1 worm cellular context compared by ENCODE assay signal in the genomic region with DNA sequence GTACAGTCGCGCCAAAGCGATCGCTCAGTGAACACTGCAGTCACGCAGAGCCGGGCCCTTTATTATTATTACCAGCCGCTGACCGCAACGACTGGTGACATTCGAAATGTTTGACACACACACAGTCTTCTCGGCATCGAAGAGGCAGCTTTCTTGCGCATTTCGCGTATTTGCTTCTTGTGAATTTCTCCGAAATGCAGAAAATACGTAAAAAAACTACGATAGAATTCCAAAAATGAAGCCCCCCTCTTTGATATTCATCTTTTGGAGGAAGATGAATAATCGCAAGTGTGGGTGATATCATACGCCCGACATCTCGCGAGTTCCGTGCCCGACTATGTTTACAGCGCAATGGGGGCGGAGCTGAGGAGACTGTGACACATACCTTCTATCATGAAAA.
A peak's percentile ranks its signal among the peaks of the same experiment; 100 is the strongest.
TF ChIP-seq lines count a peak whose summit lies in the region.

No protein-coding gene starts in this region.

TF ChIP-seq in whole organism, young adult, 124 proteins besides CTCF, POLR2A, EP300 and RAD21 (continued from another document):
- no peak for TF ChIP-seq K11D2.4 (GFP tag; IDR thresholded peaks at IDR 0.05; lab: Robert Waterston, UW)
- no peak for TF ChIP-seq fkh-3 (tag; optimal IDR thresholded peaks at IDR 0.05; lab: Kevin White, UChicago)
- no peak for TF ChIP-seq gei-17 (GFP tag; optimal IDR thresholded peaks at IDR 0.05; lab: Kevin White, UChicago)
- 0 out of 2 replicates have a peak, but pooled peaks have one; percentile 17 for TF ChIP-seq ceh-91 (GFP tag; IDR thresholded peaks at IDR 0.05; lab: Robert Waterston, UW)
- TF ChIP-seq K12H6.12 (tag; optimal IDR thresholded peaks at IDR 0.05; lab: Kevin White, UChicago): no peak
- 0 out of 2 replicates have a peak, but pooled peaks have one; percentile 27 for TF ChIP-seq ekl-4 (GFP tag; IDR thresholded peaks at IDR 0.05; lab: Robert Waterston, UW)
- no peak for TF ChIP-seq F33H1.4 (GFP tag; IDR thresholded peaks at IDR 0.05; lab: Robert Waterston, UW)
- no peak for TF ChIP-seq mes-4 (tag; optimal IDR thresholded peaks at IDR 0.05; lab: Kevin White, UChicago)
- peak; percentile 62 for TF ChIP-seq F49E8.2 (tag; optimal IDR thresholded peaks at IDR 0.05; lab: Kevin White, UChicago; ENCODE audit: insufficient read depth)
- no peak for TF ChIP-seq nhr-90 (tag; optimal IDR thresholded peaks at IDR 0.05; lab: Kevin White, UChicago)
- no peak for TF ChIP-seq ztf-28 (GFP tag; IDR thresholded peaks at IDR 0.05; lab: Robert Waterston, UW)
- no peak for TF ChIP-seq F39B2.1 (GFP tag; IDR thresholded peaks at IDR 0.05; lab: Robert Waterston, UW)
- TF ChIP-seq nhr-27 (tag; optimal IDR thresholded peaks at IDR 0.05; lab: Kevin White, UChicago): no peak
- TF ChIP-seq nhr-120 (GFP tag; IDR thresholded peaks at IDR 0.05; lab: Robert Waterston, UW): no peak
- peak; percentile 35 for TF ChIP-seq lsl-1 (GFP tag; optimal IDR thresholded peaks at IDR 0.05; lab: Kevin White, UChicago)
- TF ChIP-seq mxl-1 (tag; optimal IDR thresholded peaks at IDR 0.05; lab: Kevin White, UChicago): no peak
- 0 out of 2 replicates have a peak, but pooled peaks have one; percentile 14 for TF ChIP-seq mcd-1 (GFP tag; IDR thresholded peaks at IDR 0.05; lab: Robert Waterston, UW)
- TF ChIP-seq attf-6 (GFP tag; IDR thresholded peaks at IDR 0.05; lab: Robert Waterston, UW): peak; percentile 92
- no peak for TF ChIP-seq lsy-27 (tag; optimal IDR thresholded peaks at IDR 0.05; lab: Kevin White, UChicago; ENCODE audit: borderline replicate concordance, insufficient read depth)
- TF ChIP-seq sdz-38 (tag; optimal IDR thresholded peaks at IDR 0.05; lab: Kevin White, UChicago): no peak
- TF ChIP-seq rcor-1 (GFP tag; IDR thresholded peaks at IDR 0.05; lab: Robert Waterston, UW): no peak
- TF ChIP-seq madf-8 (GFP tag; conservative IDR thresholded peaks at IDR 0.05; lab: Robert Waterston, UW): 0 out of 2 replicates have a peak, but pooled peaks have one; percentile 28
- TF ChIP-seq C17E4.6 (GFP tag; IDR thresholded peaks at IDR 0.05; lab: Robert Waterston, UW): no peak
- TF ChIP-seq ceh-27 (GFP tag; optimal IDR thresholded peaks at IDR 0.05; lab: Kevin White, UChicago): no peak
